Fruit fly (Drosophila melanogaster): ENCODE data around the gene wge.

wge gene

dm6 chr3R:22727456-22727833 is 6.5 kb upstream of the wge start:
- TF ChIP-seq Ets98B (GFP tag; IDR thresholded peaks at IDR 0.05) (no peak), CG4496 (GFP tag; IDR thresholded peaks at IDR 0.05) (no peak), rn (GFP tag; IDR thresholded peaks at IDR 0.05) (no peak), CG8301 (tag; optimal IDR thresholded peaks at IDR 0.05) (no peak), CG12605 (GFP tag; IDR thresholded peaks at IDR 0.05) (no peak), fd96Ca (GFP tag; IDR thresholded peaks at IDR 0.05) (no peak), CG15710 (tag; optimal IDR thresholded peaks at IDR 0.05) (no peak), CG17806 (tag; optimal IDR thresholded peaks at IDR 0.05) (no peak), EcR (GFP tag; optimal IDR thresholded peaks at IDR 0.05) (no peak), CG14655 (GFP tag; optimal IDR thresholded peaks at IDR 0.05) (no peak), CG10348 (GFP tag; IDR thresholded peaks at IDR 0.05) (no peak), CG8159 (tag; optimal IDR thresholded peaks at IDR 0.05) (no peak), CG9948 (tag; optimal IDR thresholded peaks at IDR 0.05) (no peak), D1 (tag; optimal IDR thresholded peaks at IDR 0.05) (no peak), Pif1A (GFP tag; optimal IDR thresholded peaks at IDR 0.05) (no peak), CG13204 (GFP tag; optimal IDR thresholded peaks at IDR 0.05) (no peak), CG32121 (GFP tag; IDR thresholded peaks at IDR 0.05) (no peak), Pif1B (GFP tag; optimal IDR thresholded peaks at IDR 0.05) (no peak), CG34367 (tag; optimal IDR thresholded peaks at IDR 0.05) (no peak), gl (tag; optimal IDR thresholded peaks at IDR 0.05) (no peak)

- TF ChIP-seq Pif1B (GFP tag; optimal IDR thresholded peaks at IDR 0.05) = no peak
- no peak for TF ChIP-seq Ets98B (GFP tag; IDR thresholded peaks at IDR 0.05)
- no peak for TF ChIP-seq CG14655 (GFP tag; optimal IDR thresholded peaks at IDR 0.05)
- no peak for TF ChIP-seq CG32121 (GFP tag; IDR thresholded peaks at IDR 0.05)
- TF ChIP-seq D1 (tag; optimal IDR thresholded peaks at IDR 0.05) = no peak
- no peak for TF ChIP-seq EcR (GFP tag; optimal IDR thresholded peaks at IDR 0.05)
- no peak for TF ChIP-seq CG34367 (tag; optimal IDR thresholded peaks at IDR 0.05)
- TF ChIP-seq CG9948 (tag; optimal IDR thresholded peaks at IDR 0.05) = no peak
- no peak for TF ChIP-seq CG8159 (tag; optimal IDR thresholded peaks at IDR 0.05)
- TF ChIP-seq gl (tag; optimal IDR thresholded peaks at IDR 0.05) = no peak
- TF ChIP-seq Snoo (tag; optimal IDR thresholded peaks at IDR 0.05) = no peak
- TF ChIP-seq CG13204 (GFP tag; optimal IDR thresholded peaks at IDR 0.05) = no peak
- no peak for TF ChIP-seq rn (GFP tag; IDR thresholded peaks at IDR 0.05)
- no peak for TF ChIP-seq CG12605 (GFP tag; IDR thresholded peaks at IDR 0.05)
These were observed 6.0 kb upstream of the wge start, which contains the start of gene CG45049 for dm6 chr3R:22726771-22727455. TSS of gene CG45049 (plus strand) at chr3R:22726967.

dm6 chr3R:22726031-22726770 is 5.3 kb upstream of the wge start, which contains the start of gene RNF220:
TSS of gene RNF220 (minus strand) at chr3R:22726414.
- peak; percentile 25 for TF ChIP-seq CG8159 (tag; optimal IDR thresholded peaks at IDR 0.05)
- TF ChIP-seq rn (GFP tag; IDR thresholded peaks at IDR 0.05) = no peak
- no peak for TF ChIP-seq gl (tag; optimal IDR thresholded peaks at IDR 0.05)
- no peak for TF ChIP-seq Pif1B (GFP tag; optimal IDR thresholded peaks at IDR 0.05)
- no peak for TF ChIP-seq CG12605 (GFP tag; IDR thresholded peaks at IDR 0.05)
- peak; percentile 1 for TF ChIP-seq Snoo (tag; optimal IDR thresholded peaks at IDR 0.05)
- TF ChIP-seq D1 (tag; optimal IDR thresholded peaks at IDR 0.05) = no peak
- TF ChIP-seq CG34367 (tag; optimal IDR thresholded peaks at IDR 0.05) = no peak
- 0 out of 3 replicates have a peak, but pooled peaks have one; percentile 29 for TF ChIP-seq CG4496 (GFP tag; IDR thresholded peaks at IDR 0.05)
- peak; percentile 41 for TF ChIP-seq CG14655 (GFP tag; optimal IDR thresholded peaks at IDR 0.05)
- TF ChIP-seq CG9948 (tag; optimal IDR thresholded peaks at IDR 0.05) = no peak
- TF ChIP-seq CG15710 (tag; optimal IDR thresholded peaks at IDR 0.05) = peak; percentile 2
- no peak for TF ChIP-seq CG10348 (GFP tag; IDR thresholded peaks at IDR 0.05)

- TF ChIP-seq Pif1B (GFP tag; optimal IDR thresholded peaks at IDR 0.05) = peak; percentile 38
- TF ChIP-seq CG14655 (GFP tag; optimal IDR thresholded peaks at IDR 0.05) = peak; percentile 66
- TF ChIP-seq CG17806 (tag; optimal IDR thresholded peaks at IDR 0.05) = peak; percentile 72
- TF ChIP-seq CG32121 (GFP tag; IDR thresholded peaks at IDR 0.05) = peak; percentile 72; the same call in 1 of the 2 replicates
- TF ChIP-seq CG13204 (GFP tag; optimal IDR thresholded peaks at IDR 0.05) = no peak
- TF ChIP-seq Pif1A (GFP tag; optimal IDR thresholded peaks at IDR 0.05) = peak; percentile 2
- peak; percentile 73 for TF ChIP-seq CG9948 (tag; optimal IDR thresholded peaks at IDR 0.05)
- no peak for TF ChIP-seq fd96Ca (GFP tag; IDR thresholded peaks at IDR 0.05)
- TF ChIP-seq CG34367 (tag; optimal IDR thresholded peaks at IDR 0.05) = peak; percentile 51
- no peak for TF ChIP-seq D1 (tag; optimal IDR thresholded peaks at IDR 0.05)
- TF ChIP-seq EcR (GFP tag; optimal IDR thresholded peaks at IDR 0.05) = peak; percentile 86
- peak; percentile 12 for TF ChIP-seq gl (tag; optimal IDR thresholded peaks at IDR 0.05)
- peak; percentile 71 for TF ChIP-seq Ets98B (GFP tag; IDR thresholded peaks at IDR 0.05)
- no peak for TF ChIP-seq rn (GFP tag; IDR thresholded peaks at IDR 0.05)
- peak; percentile 77 for TF ChIP-seq CG8159 (tag; optimal IDR thresholded peaks at IDR 0.05)
- peak; percentile 72 for TF ChIP-seq CG8301 (tag; optimal IDR thresholded peaks at IDR 0.05)
- peak; percentile 86 for TF ChIP-seq CG12605 (GFP tag; IDR thresholded peaks at IDR 0.05)
- TF ChIP-seq Snoo (tag; optimal IDR thresholded peaks at IDR 0.05) = peak; percentile 45
- TF ChIP-seq CG10348 (GFP tag; IDR thresholded peaks at IDR 0.05) = no peak
- TF ChIP-seq CG4496 (GFP tag; IDR thresholded peaks at IDR 0.05) = peak; percentile 48; the same call in 2 of the 3 replicates
- peak; percentile 67 for TF ChIP-seq CG15710 (tag; optimal IDR thresholded peaks at IDR 0.05)
These were observed 3.4 kb upstream of the wge start, which contains the start of gene Irp-1A for dm6 chr3R:22724149-22724973. TSS of gene Irp-1A (minus strand) at chr3R:22724587.
